Fruit fly (Drosophila melanogaster) whole organism, embryonic: ENCODE data around the gene CG6296.

Source experiments
- Abd-B ChIP-seq: fragments of 200-800 bp; sonication (Bioruptor generic); optimal IDR thresholded peaks from 2 replicates; lab custom pipeline; 2018; ENCODE audit warnings: missing biosample characterization, mild to moderate bottlenecking, missing genetic modification characterization, moderate library complexity
- Asciz ChIP-seq: fragments of 200-800 bp; sonication (Bioruptor generic); optimal IDR thresholded peaks from 2 replicates; lab custom pipeline; 2017; ENCODE audit warnings: missing biosample characterization, mild to moderate bottlenecking, missing genetic modification characterization, missing genetic modification reagents
- B-H2 ChIP-seq: fragments of 200-800 bp; sonication (Bioruptor generic); optimal IDR thresholded peaks from 2 replicates; lab custom pipeline; 2018; ENCODE audit warnings: missing biosample characterization, mild to moderate bottlenecking, missing genetic modification characterization
- CG10147 ChIP-seq: fragments of 200-800 bp; sonication (Bioruptor generic); optimal IDR thresholded peaks from 2 replicates; lab custom pipeline; 2019; ENCODE audit warnings: missing biosample characterization, mild to moderate bottlenecking, missing genetic modification characterization, moderate library complexity
- CG10979 ChIP-seq: fragments of 200-800 bp; sonication (Bioruptor generic); optimal IDR thresholded peaks from 2 replicates; lab custom pipeline; 2018; ENCODE audit warnings: missing biosample characterization, mild to moderate bottlenecking, missing genetic modification characterization, moderate library complexity
- CG11085 ChIP-seq: fragments of 200-800 bp; sonication (Bioruptor generic); IDR thresholded peaks from 2 replicates; pipeline ENCODE4 v1.3.6; 2022; ENCODE audit warnings: missing biosample characterization, missing genetic modification characterization
- CG11093 ChIP-seq: fragments of 200-800 bp; sonication (Bioruptor generic); IDR thresholded peaks from 3 replicates; pipeline ENCODE4 v1.3.6; 2022; ENCODE audit warnings: missing biosample characterization, missing genetic modification characterization
- CG12659 ChIP-seq: fragments of 200-800 bp; sonication (Bioruptor generic); optimal IDR thresholded peaks from 3 replicates; lab custom pipeline; 2017; ENCODE audit warnings: mild to moderate bottlenecking, missing biosample characterization, missing genetic modification reagents, missing genetic modification characterization
- CG12942 ChIP-seq: fragments of 200-800 bp; sonication (Bioruptor generic); optimal IDR thresholded peaks from 3 replicates; lab custom pipeline; 2016; ENCODE audit warnings: missing biosample characterization, missing genetic modification characterization
- CG14014 ChIP-seq: fragments of 200-800 bp; sonication (Bioruptor generic); IDR thresholded peaks from 2 replicates; pipeline ENCODE4 v1.3.6; 2022; ENCODE audit warnings: missing biosample characterization, missing genetic modification characterization
- CG2129 ChIP-seq: fragments of 200-800 bp; sonication (Bioruptor generic); IDR thresholded peaks from 2 replicates; pipeline ENCODE4 v1.3.6; 2022; ENCODE audit warnings: missing biosample characterization, missing genetic modification characterization; ENCODE audit not compliant: partially characterized antibody
- CG2678 ChIP-seq: fragments of 200-800 bp; sonication (Bioruptor generic); optimal IDR thresholded peaks from 3 replicates; lab custom pipeline; 2019; ENCODE audit warnings: missing biosample characterization, mild to moderate bottlenecking, missing genetic modification characterization, moderate library complexity
- CG31441 ChIP-seq: fragments of 200-800 bp; sonication (Bioruptor generic); IDR thresholded peaks from 2 replicates; pipeline ENCODE4 v1.3.6; 2022; ENCODE audit warnings: missing biosample characterization, missing genetic modification characterization
- CG3838 ChIP-seq: fragments of 200-800 bp; sonication (Bioruptor generic); optimal IDR thresholded peaks from 3 replicates; lab custom pipeline; 2016; ENCODE audit warnings: missing biosample characterization, missing genetic modification characterization
- CG4360 ChIP-seq: fragments of 200-800 bp; sonication (Bioruptor generic); IDR thresholded peaks from 2 replicates; pipeline ENCODE4 v1.3.6; 2022; ENCODE audit warnings: missing biosample characterization, missing genetic modification characterization
- CG4730 ChIP-seq: fragments of 200-800 bp; sonication (Bioruptor generic); IDR thresholded peaks from 2 replicates; pipeline ENCODE4 v1.3.6; 2022; ENCODE audit warnings: missing biosample characterization, missing genetic modification characterization
- CG4854 ChIP-seq: fragments of 200-800 bp; sonication (Bioruptor generic); optimal IDR thresholded peaks from 2 replicates; lab custom pipeline; 2016; ENCODE audit warnings: missing biosample characterization, missing genetic modification characterization, inconsistent platforms
- CG6854 ChIP-seq: fragments of 200-800 bp; sonication (Bioruptor generic); optimal IDR thresholded peaks from 3 replicates; lab custom pipeline; 2017; ENCODE audit warnings: missing biosample characterization, mild to moderate bottlenecking, missing genetic modification characterization
- CG8924 ChIP-seq: fragments of 200-800 bp; optimal IDR thresholded peaks from 3 replicates; lab custom pipeline; 2019; ENCODE audit warnings: missing biosample characterization, mild to moderate bottlenecking, missing genetic modification characterization, moderate library complexity
- CTCF ChIP-seq: fragments of 200-800 bp; sonication (Bioruptor generic); optimal IDR thresholded peaks from 2 replicates; lab custom pipeline; 2017; ENCODE audit warnings: missing biosample characterization, mild to moderate bottlenecking, missing genetic modification characterization, moderate library complexity
- Dbx ChIP-seq: fragments of 200-800 bp; sonication (Bioruptor generic); IDR thresholded peaks from 3 replicates; pipeline ENCODE4 v1.3.6; 2022; ENCODE audit warnings: missing biosample characterization, missing genetic modification characterization
- Drgx ChIP-seq: fragments of 200-800 bp; sonication (Bioruptor generic); IDR thresholded peaks from 2 replicates; pipeline ENCODE4 v1.3.6; 2022; ENCODE audit warnings: missing biosample characterization, missing genetic modification characterization
- E2f2 ChIP-seq: fragments of 200-800 bp; sonication (Bioruptor generic); IDR thresholded peaks from 2 replicates; pipeline ENCODE4 v1.3.6; 2022; ENCODE audit warnings: missing biosample characterization, missing genetic modification characterization
- Ets65A ChIP-seq: fragments of 200-800 bp; sonication (Bioruptor generic); peaks from one replicate; lab custom pipeline; 2016; ENCODE audit warnings: missing biosample characterization, missing genetic modification characterization
- H2.0 ChIP-seq: fragments of 200-800 bp; sonication (Bioruptor generic); IDR thresholded peaks from 2 replicates; pipeline ENCODE4 v1.3.6; 2022; ENCODE audit warnings: missing biosample characterization, missing genetic modification characterization
- HLH3B ChIP-seq: fragments of 200-800 bp; sonication (Bioruptor generic); IDR thresholded peaks from 2 replicates; pipeline ENCODE4 v1.3.6; 2022; ENCODE audit warnings: missing biosample characterization, missing genetic modification characterization
- HLH4C ChIP-seq: fragments of 200-800 bp; sonication (Bioruptor generic); IDR thresholded peaks from 3 replicates; pipeline ENCODE4 v1.3.6; 2022; ENCODE audit warnings: missing biosample characterization, missing genetic modification characterization; ENCODE audit not compliant: partially characterized antibody
- Hmx ChIP-seq: fragments of 200-800 bp; sonication (Bioruptor generic); optimal IDR thresholded peaks from 2 replicates; lab custom pipeline; 2016; ENCODE audit warnings: missing biosample characterization, missing genetic modification characterization
- Hr51 ChIP-seq, 2 experiments: fragments of 200-800 bp; sonication (Bioruptor generic); optimal IDR thresholded peaks; 2 replicates in 1 of 2; 3 replicates in 1 of 2; lab custom pipeline; 2016 to 2018; ENCODE audit warnings: missing biosample characterization in 2 of 2, missing genetic modification characterization in 2 of 2, mild to moderate bottlenecking in 1 of 2, moderate library complexity in 1 of 2
- Poxn ChIP-seq: fragments of 200-800 bp; sonication (Bioruptor generic); IDR thresholded peaks from 2 replicates; pipeline ENCODE4 v1.3.6; 2022; ENCODE audit warnings: missing biosample characterization, missing genetic modification characterization
- YL-1 ChIP-seq: fragments of 200-800 bp; sonication (Bioruptor generic); optimal IDR thresholded peaks from 3 replicates; lab custom pipeline; 2017; ENCODE audit warnings: missing biosample characterization, mild to moderate bottlenecking, missing genetic modification characterization
- bowl ChIP-seq: fragments of 200-800 bp; sonication (Bioruptor generic); IDR thresholded peaks from 2 replicates; pipeline ENCODE4 v1.3.6; 2022; ENCODE audit warnings: missing biosample characterization, missing genetic modification characterization
- chinmo ChIP-seq: fragments of 200-800 bp; sonication (Bioruptor generic); IDR thresholded peaks from 4 replicates; pipeline ENCODE4 v1.3.6; 2022; ENCODE audit warnings: missing biosample characterization, missing genetic modification characterization; ENCODE audit not compliant: partially characterized antibody
- dysf ChIP-seq: fragments of 200-800 bp; sonication (Bioruptor generic); IDR thresholded peaks from 3 replicates; pipeline ENCODE4 v1.3.6; 2022; ENCODE audit warnings: missing biosample characterization, missing genetic modification characterization
- ftz-f1 ChIP-seq: fragments of 200-800 bp; sonication (Bioruptor generic); optimal IDR thresholded peaks from 2 replicates; lab custom pipeline; 2016; ENCODE audit warnings: missing biosample characterization, missing genetic modification characterization
- hkb ChIP-seq, 2 experiments: fragments of 200-800 bp in 1 of 2; fragments of >200 bp in 1 of 2; sonication (Bioruptor generic) in 1 of 2; IDR thresholded peaks in 1 of 2; optimal IDR thresholded peaks in 1 of 2; 2 replicates each; pipeline versions ENCODE4 v1.3.6 to Lab custom; 2017 to 2022; ENCODE audit warnings: missing biosample characterization in 1 of 2, missing genetic modification characterization in 1 of 2
- klu ChIP-seq: fragments of 200-800 bp; sonication (Bioruptor generic); IDR thresholded peaks from 2 replicates; pipeline ENCODE4 v1.3.6; 2022; ENCODE audit warnings: missing biosample characterization, missing genetic modification characterization
- lbe ChIP-seq: fragments of 200-800 bp; sonication (Bioruptor generic); optimal IDR thresholded peaks from 2 replicates; lab custom pipeline; 2016; ENCODE audit warnings: missing biosample characterization, mild to moderate bottlenecking, missing genetic modification characterization
- lilli ChIP-seq: fragments of 200-800 bp; sonication (Bioruptor generic); optimal IDR thresholded peaks from 3 replicates; lab custom pipeline; 2016; ENCODE audit warnings: missing biosample characterization, missing genetic modification characterization
- mam ChIP-seq: fragments of 200-800 bp; sonication (Bioruptor generic); optimal IDR thresholded peaks from 3 replicates; lab custom pipeline; 2016; ENCODE audit warnings: missing biosample characterization, missing genetic modification characterization
- onecut ChIP-seq: fragments of 200-800 bp; sonication (Bioruptor generic); IDR thresholded peaks from 2 replicates; pipeline ENCODE4 v1.3.6; 2022; ENCODE audit warnings: missing biosample characterization, missing genetic modification characterization
- pita ChIP-seq: fragments of 200-800 bp; sonication (Bioruptor generic); optimal IDR thresholded peaks from 2 replicates; lab custom pipeline; 2017; ENCODE audit warnings: missing biosample characterization, mild to moderate bottlenecking, missing genetic modification characterization
- psq ChIP-seq: fragments of 200-800 bp; sonication (Bioruptor generic); optimal IDR thresholded peaks from 2 replicates; lab custom pipeline; 2017; ENCODE audit warnings: missing biosample characterization, missing genetic modification characterization
- rib ChIP-seq: fragments of 200-800 bp; sonication (Bioruptor generic); IDR thresholded peaks from 2 replicates; pipeline ENCODE4 v1.3.6; 2022; ENCODE audit warnings: missing biosample characterization, missing genetic modification characterization
- scrt ChIP-seq: fragments of 200-800 bp; sonication (Bioruptor generic); optimal IDR thresholded peaks from 2 replicates; lab custom pipeline; 2018; ENCODE audit warnings: missing biosample characterization, mild to moderate bottlenecking, missing genetic modification characterization, moderate library complexity
- sr ChIP-seq: fragments of 200-800 bp; sonication (Bioruptor generic); IDR thresholded peaks from 3 replicates; pipeline ENCODE4 v1.3.6; 2022; ENCODE audit warnings: missing biosample characterization, missing genetic modification characterization
- tgo ChIP-seq: fragments of 200-800 bp; sonication (Bioruptor generic); IDR thresholded peaks from 3 replicates; pipeline ENCODE4 v1.3.6; 2022; ENCODE audit warnings: missing biosample characterization, missing genetic modification characterization
- ttk ChIP-seq: fragments of 200-800 bp; sonication (Bioruptor generic); IDR thresholded peaks from 2 replicates; pipeline ENCODE4 v2.1.2; 2022; ENCODE audit warnings: missing biosample characterization, missing genetic modification characterization
- wor ChIP-seq: fragments of 200-800 bp; sonication (Bioruptor generic); IDR thresholded peaks from 2 replicates; pipeline ENCODE4 v1.3.6; 2022; ENCODE audit warnings: missing biosample characterization, missing genetic modification characterization
- zfh2 ChIP-seq: fragments of 200-800 bp; sonication (Bioruptor generic); optimal IDR thresholded peaks from 2 replicates; lab custom pipeline; 2016; ENCODE audit warnings: missing biosample characterization, missing genetic modification characterization

The CG6296 gene

dm6 chr3R:26988412-26988981 is 16.8 kb downstream of the CG6296 start, which contains the start of gene CG31075 (continued):
- TF ChIP-seq CG10147 (GFP tag; lab: Kevin White, UChicago) (peak; percentile 63), CG3838 (GFP tag; lab: Kevin White, UChicago) (no peak), scrt (GFP tag; lab: Kevin White, UChicago) (peak; percentile 60), dysf (peak; percentile 83), ftz-f1 (GFP tag; lab: Kevin White, UChicago) (no peak), sr (no peak), CTCF (GFP tag; lab: Kevin White, UChicago) (peak; percentile 61), hkb (optimal IDR thresholded peaks at IDR 0.05; lab: Kevin White, UChicago) (no peak), hkb (GFP tag; IDR thresholded peaks at IDR 0.05; lab: Robert Waterston, UW) (peak; percentile 70), CG4730 (GFP tag; lab: Robert Waterston, UW) (no peak), Dbx (peak; percentile 91), E2f2 (GFP tag; lab: Robert Waterston, UW) (peak; percentile 43; the same call in 1 of the 2 replicates), H2.0 (GFP tag; lab: Robert Waterston, UW) (peak; percentile 59; the same call in 1 of the 2 replicates), klu (GFP tag; lab: Robert Waterston, UW) (peak; percentile 31; the same call in 1 of the 2 replicates), Hr51 (GFP tag; optimal IDR thresholded peaks at IDR 0.05; lab: Kevin White, UChicago) (peak in 1 of 2 experiments; percentile 25), lilli (GFP tag; lab: Kevin White, UChicago) (peak; percentile 50), CG4854 (peak; percentile 10), Abd-B (no peak), CG10979 (peak; percentile 15), CG11085 (0 out of 2 replicates have a peak, but pooled peaks have one; percentile 16), Hmx (no peak), tgo (GFP tag; lab: Robert Waterston, UW) (peak; percentile 59), CG31441 (GFP tag; lab: Robert Waterston, UW) (0 out of 2 replicates have a peak, but pooled peaks have one; percentile 11), CG12942 (GFP tag; lab: Kevin White, UChicago) (no peak), HLH4C (GFP tag; lab: Robert Waterston, UW) (no peak), Drgx (GFP tag; lab: Robert Waterston, UW) (peak; percentile 90), B-H2 (peak; percentile 37), Ets65A (GFP tag; lab: Kevin White, UChicago) (no peak), psq (no peak), CG2129 (no peak), CG6854 (peak; percentile 24), lbe (GFP tag; lab: Kevin White, UChicago) (peak; percentile 88), CG12659 (peak; percentile 17), CG2678 (tag; lab: Kevin White, UChicago) (peak; percentile 60), ttk (GFP tag; lab: Robert Waterston, UW) (peak; percentile 36; the same call in 1 of the 2 replicates), chinmo (GFP tag; lab: Robert Waterston, UW) (0 out of 4 replicates have a peak, but pooled peaks have one; percentile 35), YL-1 (GFP tag; lab: Kevin White, UChicago) (no peak), pita (GFP tag; lab: Kevin White, UChicago) (peak; percentile 33), mam (GFP tag; lab: Kevin White, UChicago) (peak; percentile 32), rib (GFP tag; lab: Robert Waterston, UW) (no peak), zfh2 (GFP tag; lab: Kevin White, UChicago) (peak; percentile 63), wor (0 out of 2 replicates have a peak, but pooled peaks have one; percentile 29), HLH3B (GFP tag; lab: Robert Waterston, UW) (peak; percentile 67), Poxn (GFP tag; lab: Robert Waterston, UW) (peak; percentile 62), onecut (peak; percentile 79), CG8924 (tag; lab: Kevin White, UChicago) (peak; percentile 51), CG4360 (GFP tag; lab: Robert Waterston, UW) (no peak), Asciz (no peak), CG14014 (GFP tag; lab: Robert Waterston, UW) (peak; percentile 55; the same call in 1 of the 2 replicates), bowl (GFP tag; lab: Robert Waterston, UW) (no peak), CG11093 (0 out of 3 replicates have a peak, but pooled peaks have one; percentile 7)
